Worm (Caenorhabditis elegans) whole organism, L4 larva: Measurements from ENCODE around the gene parp-2.

Experiments used
- F10B5.3 ChIP-seq: sonication (generic microtip); optimal IDR thresholded peaks from 2 replicates; lab custom pipeline; 2016; ENCODE audit warnings: mild to moderate bottlenecking, missing genetic modification characterization, missing compliant biosample characterization
- T20F7.1 ChIP-seq: fragments of 200-800 bp; sonication (Bioruptor generic); optimal IDR thresholded peaks from 2 replicates; lab custom pipeline; 2018; ENCODE audit warnings: mild to moderate bottlenecking, missing genetic modification characterization, missing compliant biosample characterization
- T26A8.4 ChIP-seq: fragments of 200-800 bp; sonication (Bioruptor generic); IDR thresholded peaks from 2 replicates; pipeline ENCODE4 v1.3.6; 2022; ENCODE audit warnings: missing genetic modification characterization, missing compliant biosample characterization
- Y48G9A.11 ChIP-seq: fragments of 200-800 bp; sonication (Bioruptor generic); IDR thresholded peaks from 2 replicates; pipeline ENCODE4 v1.3.6; 2022; ENCODE audit warnings: missing genetic modification reagents, missing genetic modification characterization, missing compliant biosample characterization
- Y5F2A.4 ChIP-seq: fragments of 200-800 bp; sonication (Bioruptor generic); optimal IDR thresholded peaks from 2 replicates; lab custom pipeline; 2018; ENCODE audit warnings: mild to moderate bottlenecking, missing genetic modification characterization, missing compliant biosample characterization
- aha-1 ChIP-seq: fragments of 150-350 bp; peaks from one replicate; lab custom pipeline; 2014; ENCODE audit warnings: missing biosample characterization, missing genetic modification characterization
- ama-1 ChIP-seq: fragments of 150-350 bp; optimal IDR thresholded peaks from 2 replicates; lab custom pipeline; 2014; ENCODE audit warnings: inconsistent platforms, mixed read lengths
- arid-1 ChIP-seq: fragments of 200-800 bp; sonication (Bioruptor generic); conservative IDR thresholded peaks from 2 replicates; pipeline ENCODE4 v1.3.6; 2022; ENCODE audit warnings: missing genetic modification reagents, missing genetic modification characterization, missing compliant biosample characterization
- ceh-28 ChIP-seq: fragments of 150-350 bp; optimal IDR thresholded peaks from 2 replicates; lab custom pipeline; 2014; ENCODE audit warnings: missing biosample characterization, missing genetic modification reagents, missing genetic modification characterization
- ceh-32 ChIP-seq: sonication (generic microtip); optimal IDR thresholded peaks from 2 replicates; lab custom pipeline; 2016; ENCODE audit warnings: mild to moderate bottlenecking, missing genetic modification characterization, missing compliant biosample characterization; ENCODE audit not compliant: poor library complexity
- ceh-44 ChIP-seq: fragments of 200-800 bp; sonication (Bioruptor generic); IDR thresholded peaks from 2 replicates; pipeline ENCODE4 v1.3.6; 2022; ENCODE audit warnings: missing genetic modification reagents, missing genetic modification characterization, missing compliant biosample characterization
- ces-1 ChIP-seq: fragments of 150-350 bp; sonication (generic microtip); optimal IDR thresholded peaks from 4 replicates; lab custom pipeline; 2014; ENCODE audit warnings: missing biosample characterization, missing genetic modification reagents, missing genetic modification characterization
- dmd-6 ChIP-seq: fragments of 200-800 bp; sonication (Bioruptor generic); IDR thresholded peaks from 2 replicates; pipeline ENCODE4 v1.3.6; 2022; ENCODE audit warnings: missing genetic modification reagents, missing genetic modification characterization, missing compliant biosample characterization
- dmd-8 ChIP-seq: fragments of 200-800 bp; sonication (Bioruptor generic); IDR thresholded peaks from 2 replicates; pipeline ENCODE4 v1.3.6; 2022; ENCODE audit warnings: missing genetic modification characterization, missing compliant biosample characterization
- duxl-1 ChIP-seq: sonication (generic microtip); optimal IDR thresholded peaks from 2 replicates; lab custom pipeline; 2016; ENCODE audit warnings: mild to moderate bottlenecking, missing genetic modification characterization, moderate library complexity, missing compliant biosample characterization; ENCODE audit not compliant: poor library complexity
- egl-43 ChIP-seq: fragments of 200-800 bp; sonication (Bioruptor generic); IDR thresholded peaks from 2 replicates; pipeline ENCODE4 v1.3.6; 2022; ENCODE audit warnings: missing genetic modification reagents, missing genetic modification characterization, missing compliant biosample characterization
- fos-1 ChIP-seq: fragments of 150-350 bp; optimal IDR thresholded peaks from 2 replicates; lab custom pipeline; 2014; ENCODE audit warnings: missing biosample characterization, missing genetic modification characterization
- hif-1 ChIP-seq, 2 experiments: sonication (generic microtip); optimal IDR thresholded peaks; 2 replicates each; lab custom pipeline; 2016 to 2017; ENCODE audit warnings: missing compliant biosample characterization in 2 of 2, missing genetic modification characterization in 2 of 2, missing genetic modification reagents in 2 of 2, missing genotype in 2 of 2, mild to moderate bottlenecking in 1 of 2
- hlh-11 ChIP-seq: fragments of 200-800 bp; sonication (Bioruptor generic); optimal IDR thresholded peaks from 2 replicates; lab custom pipeline; 2018; ENCODE audit warnings: mild to moderate bottlenecking, missing genetic modification characterization, missing compliant biosample characterization
- hmg-1.1 ChIP-seq: fragments of 200-800 bp; sonication (Bioruptor generic); IDR thresholded peaks from 2 replicates; pipeline ENCODE4 v1.3.6; 2022; ENCODE audit warnings: missing genetic modification reagents, missing genetic modification characterization, missing compliant biosample characterization
- lim-7 ChIP-seq: fragments of 200-800 bp; sonication (Bioruptor generic); IDR thresholded peaks from 2 replicates; pipeline ENCODE4 v1.3.6; 2022; ENCODE audit warnings: missing genetic modification characterization, missing compliant biosample characterization
- lin-15B ChIP-seq: fragments of 150-350 bp; sonication (generic microtip); optimal IDR thresholded peaks from 3 replicates; lab custom pipeline; 2014; ENCODE audit warnings: missing biosample characterization, missing genetic modification characterization
- lin-29 ChIP-seq: fragments of 200-800 bp; sonication (Bioruptor generic); IDR thresholded peaks from 2 replicates; pipeline ENCODE4 v1.3.6; 2022; ENCODE audit warnings: missing genetic modification reagents, missing genetic modification characterization, missing compliant biosample characterization
- lin-38 ChIP-seq: fragments of 200-800 bp; sonication (Bioruptor generic); IDR thresholded peaks from 2 replicates; pipeline ENCODE4 v1.3.6; 2022; ENCODE audit warnings: missing genetic modification reagents, missing genetic modification characterization, missing compliant biosample characterization
- madf-9 ChIP-seq: fragments of 200-800 bp; sonication (Bioruptor generic); conservative IDR thresholded peaks from 2 replicates; pipeline ENCODE4 v1.3.6; 2022; ENCODE audit warnings: missing genetic modification reagents, missing genetic modification characterization, missing compliant biosample characterization
- mdt-29 ChIP-seq: fragments of 200-800 bp; sonication (Bioruptor generic); IDR thresholded peaks from 2 replicates; pipeline ENCODE4 v1.3.6; 2022; ENCODE audit warnings: missing genetic modification reagents, missing genetic modification characterization, missing compliant biosample characterization
- mep-1 ChIP-seq: fragments of 150-350 bp; sonication (generic microtip); optimal IDR thresholded peaks from 3 replicates; lab custom pipeline; 2014; ENCODE audit warnings: missing biosample characterization, missing genetic modification characterization
- mes-2 ChIP-seq: sonication (generic microtip); optimal IDR thresholded peaks from 2 replicates; lab custom pipeline; 2016; ENCODE audit warnings: missing genotype, mild to moderate bottlenecking, missing genetic modification characterization, missing compliant biosample characterization; ENCODE audit not compliant: poor library complexity, severe bottlenecking
- nhr-10 ChIP-seq: fragments of 150-350 bp; optimal IDR thresholded peaks from 2 replicates; lab custom pipeline; 2014; ENCODE audit warnings: missing biosample characterization, missing genetic modification characterization
- nhr-102 ChIP-seq: sonication (generic microtip); optimal IDR thresholded peaks from 2 replicates; lab custom pipeline; 2016; ENCODE audit warnings: mild to moderate bottlenecking, missing genetic modification characterization, moderate library complexity, missing compliant biosample characterization
- nhr-237 ChIP-seq: sonication (generic microtip); optimal IDR thresholded peaks from 2 replicates; lab custom pipeline; 2017; ENCODE audit warnings: missing biosample characterization, missing genetic modification characterization
- nhr-25 ChIP-seq: sonication (generic microtip); optimal IDR thresholded peaks from 2 replicates; lab custom pipeline; 2017; ENCODE audit warnings: missing genetic modification characterization, mild to moderate bottlenecking, missing compliant biosample characterization, antibody characterized with exemption, moderate library complexity, borderline replicate concordance; ENCODE audit not compliant: insufficient read depth
- nhr-76 ChIP-seq: fragments of 150-350 bp; optimal IDR thresholded peaks from 2 replicates; lab custom pipeline; 2014; ENCODE audit warnings: missing biosample characterization, missing genetic modification characterization
- pha-4 ChIP-seq, 2 experiments: fragments of 150-350 bp in 1 of 2; fragments of 200-800 bp in 1 of 2; sonication (Bioruptor generic) in 1 of 2; IDR thresholded peaks in 1 of 2; optimal IDR thresholded peaks in 1 of 2; 2 replicates each; pipeline versions ENCODE4 v1.3.6 to Lab custom; 2014 to 2022; ENCODE audit warnings: missing genetic modification characterization in 2 of 2, missing genetic modification reagents in 2 of 2, missing biosample characterization in 1 of 2, missing compliant biosample characterization in 1 of 2
- sdz-12 ChIP-seq: fragments of 200-800 bp; sonication (Bioruptor generic); optimal IDR thresholded peaks from 2 replicates; lab custom pipeline; 2018; ENCODE audit warnings: mild to moderate bottlenecking, missing genetic modification characterization, missing compliant biosample characterization
- snpc-4 ChIP-seq: fragments of 150-350 bp; optimal IDR thresholded peaks from 2 replicates; lab custom pipeline; 2014; ENCODE audit warnings: missing biosample characterization, missing genetic modification characterization
- unc-62 ChIP-seq, 3 experiments: fragments of 150-350 bp in 1 of 3; sonication (generic microtip); optimal IDR thresholded peaks in 2 of 3; peaks in 1 of 3; 1 replicate in 1 of 3; 2 replicates in 2 of 3; lab custom pipeline; 2014 to 2017; ENCODE audit warnings: missing biosample characterization in 3 of 3, missing genetic modification characterization in 3 of 3, missing genetic modification reagents in 3 of 3, missing genotype in 1 of 3
- zag-1 ChIP-seq: fragments of 150-350 bp; optimal IDR thresholded peaks from 2 replicates; lab custom pipeline; 2014; ENCODE audit warnings: missing biosample characterization, missing genetic modification characterization
- zfp-3 ChIP-seq: fragments of 200-800 bp; sonication (Bioruptor generic); conservative IDR thresholded peaks from 2 replicates; pipeline ENCODE4 v1.3.6; 2022; ENCODE audit warnings: missing genetic modification reagents, missing genetic modification characterization, missing compliant biosample characterization
- zip-11 ChIP-seq: fragments of 200-800 bp; sonication (Bioruptor generic); IDR thresholded peaks from 2 replicates; pipeline ENCODE4 v1.3.6; 2022; ENCODE audit warnings: missing genetic modification characterization, missing compliant biosample characterization
- ztf-11 ChIP-seq: fragments of 150-350 bp; optimal IDR thresholded peaks from 2 replicates; lab custom pipeline; 2014; ENCODE audit warnings: missing biosample characterization, missing genetic modification characterization

Gene parp-2

DNA sequence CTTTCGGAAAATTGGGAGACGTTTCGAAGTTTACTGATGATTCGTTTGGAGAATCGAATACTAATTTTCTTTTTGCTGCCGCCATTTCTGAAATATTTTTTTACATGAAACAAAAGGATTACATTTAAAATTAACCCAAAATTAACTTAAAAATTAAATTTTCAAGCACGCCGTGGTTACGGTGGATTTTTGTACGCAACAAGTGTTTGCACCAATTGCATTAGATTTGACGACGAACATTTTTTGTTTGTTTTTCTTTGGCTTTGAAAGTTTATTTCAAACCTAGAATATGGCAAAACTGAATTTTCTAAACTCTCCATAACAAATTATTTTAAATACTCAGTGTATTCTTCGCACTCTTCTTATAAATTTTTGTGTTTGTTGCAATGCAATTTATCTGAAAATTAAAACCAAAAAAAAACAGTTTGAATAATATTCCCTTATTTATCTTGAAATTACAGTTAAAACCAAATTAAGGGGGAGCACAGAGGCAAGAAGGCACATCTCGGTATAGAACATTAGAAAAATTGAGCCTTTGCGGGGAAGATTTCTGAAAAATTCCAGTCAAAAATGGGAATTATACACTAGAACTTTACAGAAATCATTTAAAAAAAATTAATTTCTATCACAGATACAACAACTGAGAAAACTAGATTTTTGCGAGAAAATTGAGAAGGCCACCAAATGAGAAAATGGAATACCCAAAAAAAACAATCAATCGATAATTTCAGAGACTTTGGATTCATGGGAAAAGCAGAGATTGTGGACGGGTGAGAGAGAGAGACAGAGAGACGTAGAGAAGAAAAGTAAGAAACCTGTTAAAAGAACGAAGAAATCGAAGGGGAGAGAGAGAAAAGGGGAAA, 24.4 kb downstream of the parp-2 start, which contains the start of gene hal-3:
hal-3 (minus strand) TSS at position 87 of the 863 bp plus-strand sequence.
- TF ChIP-seq mdt-29 (GFP tag; lab: Robert Waterston, UW), result peak; percentile 39; the same call in 1 of the 2 replicates
- TF ChIP-seq nhr-102 (tag; lab: Kevin White, UChicago), result peak; percentile 18
- no peak for TF ChIP-seq lin-15B (tag; lab: Kevin White, UChicago)
- no peak for TF ChIP-seq lin-29 (GFP tag; lab: Robert Waterston, UW)
- TF ChIP-seq unc-62 (GFP tag; optimal IDR thresholded peaks at IDR 0.05 in 1 of 2; lab: Kevin White, UChicago), result peak in 1 of 2 experiments; percentile 81
- no peak for TF ChIP-seq unc-62 (tag; optimal IDR thresholded peaks at IDR 0.05; lab: Kevin White, UChicago)
- TF ChIP-seq madf-9 (GFP tag; lab: Robert Waterston, UW), result 0 out of 2 replicates have a peak, but pooled peaks have one; percentile 4
- 0 out of 2 replicates have a peak, but pooled peaks have one; percentile 9 for TF ChIP-seq egl-43
- no peak for TF ChIP-seq snpc-4
- TF ChIP-seq hif-1 (tag; optimal IDR thresholded peaks at IDR 0.05; lab: Kevin White, UChicago), result peak in 1 of 2 experiments; percentile 18
- 0 out of 2 replicates have a peak, but pooled peaks have one; percentile 42 for TF ChIP-seq lim-7 (GFP tag; lab: Robert Waterston, UW)
- TF ChIP-seq Y48G9A.11 (GFP tag; lab: Robert Waterston, UW), result 0 out of 2 replicates have a peak, but pooled peaks have one; percentile 27
- TF ChIP-seq zag-1 (tag; lab: Kevin White, UChicago), result no peak
- peak; percentile 10 for TF ChIP-seq nhr-237 (tag; lab: Kevin White, UChicago)
- peak; percentile 17 for TF ChIP-seq hlh-11 (tag; lab: Kevin White, UChicago)
- peak; percentile 47 for TF ChIP-seq ama-1
- peak; percentile 80 for TF ChIP-seq zfp-3 (GFP tag; lab: Robert Waterston, UW)
- peak; percentile 67 for TF ChIP-seq ceh-28 (tag; lab: Kevin White, UChicago)
- no peak for TF ChIP-seq ceh-32
- TF ChIP-seq lin-38, result 0 out of 2 replicates have a peak, but pooled peaks have one; percentile 33
- TF ChIP-seq arid-1 (GFP tag; lab: Robert Waterston, UW), result peak; percentile 47; the same call in 1 of the 2 replicates
- TF ChIP-seq T26A8.4 (GFP tag; lab: Robert Waterston, UW), result peak; percentile 39; the same call in 1 of the 2 replicates
- peak; percentile 31 for TF ChIP-seq mep-1
- TF ChIP-seq F10B5.3, result peak; percentile 25
- peak; percentile 14; the same call in 1 of the 2 replicates for TF ChIP-seq hmg-1.1 (GFP tag; lab: Robert Waterston, UW)
- peak; percentile 42 for TF ChIP-seq pha-4 (GFP tag; IDR thresholded peaks at IDR 0.05; lab: Robert Waterston, UW)
- no peak for TF ChIP-seq pha-4 (tag; optimal IDR thresholded peaks at IDR 0.05; lab: Kevin White, UChicago)
- TF ChIP-seq aha-1 (tag; lab: Kevin White, UChicago), result peak; percentile 75
- peak; percentile 20 for TF ChIP-seq nhr-25 (tag; lab: Kevin White, UChicago)
- TF ChIP-seq duxl-1, result peak; percentile 38
- 0 out of 2 replicates have a peak, but pooled peaks have one; percentile 14 for TF ChIP-seq dmd-8 (GFP tag; lab: Robert Waterston, UW)
- no peak for TF ChIP-seq nhr-76 (tag; lab: Kevin White, UChicago)
- no peak for TF ChIP-seq zip-11 (GFP tag; lab: Robert Waterston, UW)
- peak; percentile 64 for TF ChIP-seq mes-2 (tag; lab: Kevin White, UChicago)
- TF ChIP-seq sdz-12, result peak; percentile 18

DNA sequence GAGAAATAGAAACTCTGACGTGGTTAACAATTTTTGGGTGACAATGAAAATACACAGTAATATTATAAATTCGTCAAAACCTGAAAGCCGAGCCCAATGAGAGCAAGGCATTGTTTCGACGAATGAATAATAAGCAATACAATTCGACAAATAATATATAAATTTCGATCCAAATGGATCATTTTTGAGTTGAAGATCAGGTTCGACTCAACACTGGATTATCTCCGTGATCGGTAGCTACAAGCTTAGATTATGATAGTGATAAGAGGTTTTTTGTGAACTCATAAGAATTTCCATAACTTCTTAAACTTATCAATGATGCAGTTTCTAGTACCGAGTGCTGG, 25.0 kb downstream of the parp-2 start:
- no peak for TF ChIP-seq Y5F2A.4 (GFP tag; lab: Kevin White, UChicago)
- TF ChIP-seq dmd-6, result peak; percentile 19; the same call in 1 of the 2 replicates
- no peak for TF ChIP-seq T20F7.1
- TF ChIP-seq duxl-1, result peak; percentile 10
- TF ChIP-seq lin-15B (tag; lab: Kevin White, UChicago), result peak; percentile 12
- TF ChIP-seq ztf-11 (tag; lab: Kevin White, UChicago), result no peak
- peak; percentile 27 for TF ChIP-seq fos-1 (tag; lab: Kevin White, UChicago)
- TF ChIP-seq ces-1, result no peak
- TF ChIP-seq ceh-44 (GFP tag; lab: Robert Waterston, UW), result 0 out of 2 replicates have a peak, but pooled peaks have one; percentile 7
- TF ChIP-seq mep-1, result no peak
- TF ChIP-seq aha-1 (tag; lab: Kevin White, UChicago), result peak; percentile 76
- no peak for TF ChIP-seq nhr-10 (tag; lab: Kevin White, UChicago)
